Worm (Caenorhabditis elegans) whole organism, young adult: ENCODE results near the gene otpl-8.

Source experiments
- dpl-1 ChIP-seq: fragments of 150-350 bp; optimal IDR thresholded peaks from 2 replicates; lab custom pipeline; 2014; ENCODE audit warnings: missing biosample characterization, missing genetic modification reagents, missing genetic modification characterization
- mel-28 ChIP-seq: sonication (generic microtip); optimal IDR thresholded peaks from 2 replicates; lab custom pipeline; 2016; ENCODE audit warnings: borderline replicate concordance, mild to moderate bottlenecking, missing genetic modification characterization, missing compliant biosample characterization
- pha-4 ChIP-seq: fragments of 150-350 bp; sonication (generic microtip); optimal IDR thresholded peaks from 2 replicates; lab custom pipeline; 2014; ENCODE audit warnings: missing biosample characterization, missing genetic modification reagents, missing genetic modification characterization
- sdz-38 ChIP-seq: sonication (generic microtip); optimal IDR thresholded peaks from 2 replicates; lab custom pipeline; 2016; ENCODE audit warnings: missing genotype, missing genetic modification characterization, missing compliant biosample characterization
- snpc-4 ChIP-seq, 5 experiments: fragments of 150-350 bp in 1 of 5; sonication (generic microtip) in 4 of 5; optimal IDR thresholded peaks; 2 replicates each; lab custom pipeline; 2014 to 2018; ENCODE audit warnings: missing genetic modification characterization in 5 of 5, missing biosample characterization in 3 of 5, antibody characterized with exemption in 2 of 5, mild to moderate bottlenecking in 2 of 5, missing compliant biosample characterization in 2 of 5, missing genotype in 2 of 5, moderate library complexity in 2 of 5, missing genetic modification reagents in 1 of 5
- unc-130 ChIP-seq: sonication (generic microtip); optimal IDR thresholded peaks from 2 replicates; lab custom pipeline; 2016; ENCODE audit warnings: missing genetic modification reagents, missing genetic modification characterization, missing compliant biosample characterization
- unc-62 ChIP-seq: fragments of 150-350 bp; optimal IDR thresholded peaks from 2 replicates; lab custom pipeline; 2014; ENCODE audit warnings: missing biosample characterization, missing genetic modification reagents, missing genetic modification characterization
- xnd-1 ChIP-seq: sonication (generic microtip); optimal IDR thresholded peaks from 2 replicates; lab custom pipeline; 2016; ENCODE audit warnings: missing genotype, missing genetic modification reagents, missing genetic modification characterization, missing compliant biosample characterization

ce11 chrX:12280477-12280876, 9.7 kb upstream of the otpl-8 start, which contains the start of gene C04B4.1:
- TF ChIP-seq dpl-1 (GFP tag; lab: Kevin White, UChicago): no peak
- TF ChIP-seq unc-62: no peak
- TF ChIP-seq xnd-1 (tag; lab: Kevin White, UChicago): no peak
- no peak for TF ChIP-seq snpc-4 (GFP tag; optimal IDR thresholded peaks at IDR 0.05; lab: Kevin White, UChicago)
- no peak for TF ChIP-seq snpc-4 (tag; optimal IDR thresholded peaks at IDR 0.05; lab: Kevin White, UChicago)
- no peak for TF ChIP-seq mel-28 (tag; lab: Kevin White, UChicago)
- TF ChIP-seq pha-4: no peak
- no peak for TF ChIP-seq unc-130
- no peak for TF ChIP-seq sdz-38 (tag; lab: Kevin White, UChicago)
